Fruit fly (Drosophila melanogaster): ENCODE results near the gene Cubn.

Gene Cubn

DNA sequence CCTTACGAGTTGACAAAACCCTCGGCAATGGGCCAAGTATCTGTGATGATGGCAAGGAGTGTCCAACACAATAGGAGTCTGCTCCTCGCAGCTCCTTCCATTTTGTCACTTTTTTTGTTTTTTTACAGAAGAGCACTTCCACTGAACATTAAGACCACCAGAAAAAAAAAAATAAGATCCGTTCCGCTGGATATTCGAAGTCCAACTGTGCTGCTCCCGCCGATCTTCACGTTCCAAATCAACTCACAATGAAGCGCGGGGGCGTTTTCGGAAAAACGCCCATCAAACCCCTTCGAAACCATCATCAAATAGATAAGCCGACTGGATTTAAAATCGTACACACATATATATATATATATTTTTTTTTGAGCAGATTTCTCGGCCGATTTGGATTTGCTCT lies at the start of gene Cubn:
Gene Cubn (minus strand): TSS at position 101 of the 400 bp plus-strand sequence.
- no peak for TF ChIP-seq CG17801 (GFP tag; optimal IDR thresholded peaks at IDR 0.05; ENCODE audit: partially characterized antibody)

DNA sequence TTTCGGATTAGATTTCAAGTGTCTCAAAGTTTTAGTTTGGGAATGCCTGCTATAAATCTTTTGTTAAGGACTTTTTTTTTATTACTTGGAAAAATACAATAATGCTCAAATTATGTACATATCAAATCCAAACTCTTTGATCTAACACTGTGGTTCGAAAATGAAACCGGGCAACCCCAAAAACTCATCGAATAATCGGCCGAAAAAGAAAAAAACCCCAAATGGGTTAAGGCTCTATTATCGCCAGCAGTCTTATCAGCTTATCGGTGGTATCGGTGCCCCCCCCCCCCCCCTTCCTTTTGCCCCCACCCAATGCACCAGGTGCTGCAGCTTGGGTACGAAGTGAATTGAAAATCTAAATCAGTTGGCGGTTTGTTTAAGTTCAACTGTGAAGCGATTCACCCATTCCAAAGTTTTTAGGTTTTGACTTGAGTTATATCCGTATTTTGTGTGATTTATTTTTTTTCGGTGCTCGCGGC lies 46.5 kb upstream of the Cubn start:
- no peak for TF ChIP-seq CG17801 (GFP tag; optimal IDR thresholded peaks at IDR 0.05; ENCODE audit: partially characterized antibody)

DNA sequence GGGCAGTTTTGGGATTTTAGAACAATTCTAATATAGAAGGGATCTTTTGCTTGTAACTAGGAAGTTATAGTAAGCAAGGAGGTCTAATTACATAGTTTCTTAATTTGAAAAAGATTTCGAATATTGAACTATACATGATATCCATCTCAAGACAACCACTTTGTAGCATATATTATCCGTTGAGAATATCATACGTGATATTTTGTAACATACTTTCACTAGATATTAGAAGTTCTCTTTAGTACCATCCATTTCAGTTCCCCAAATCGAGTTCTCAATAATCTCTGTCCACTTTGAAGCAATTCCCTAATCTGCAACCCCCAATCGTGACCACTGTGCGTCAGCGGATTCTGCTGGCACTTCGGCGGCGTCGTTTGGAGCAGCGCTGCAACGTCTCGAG lies 44.4 kb upstream of the Cubn start:
- TF ChIP-seq CG17801 (GFP tag; optimal IDR thresholded peaks at IDR 0.05; ENCODE audit: partially characterized antibody) = peak; percentile 46

DNA sequence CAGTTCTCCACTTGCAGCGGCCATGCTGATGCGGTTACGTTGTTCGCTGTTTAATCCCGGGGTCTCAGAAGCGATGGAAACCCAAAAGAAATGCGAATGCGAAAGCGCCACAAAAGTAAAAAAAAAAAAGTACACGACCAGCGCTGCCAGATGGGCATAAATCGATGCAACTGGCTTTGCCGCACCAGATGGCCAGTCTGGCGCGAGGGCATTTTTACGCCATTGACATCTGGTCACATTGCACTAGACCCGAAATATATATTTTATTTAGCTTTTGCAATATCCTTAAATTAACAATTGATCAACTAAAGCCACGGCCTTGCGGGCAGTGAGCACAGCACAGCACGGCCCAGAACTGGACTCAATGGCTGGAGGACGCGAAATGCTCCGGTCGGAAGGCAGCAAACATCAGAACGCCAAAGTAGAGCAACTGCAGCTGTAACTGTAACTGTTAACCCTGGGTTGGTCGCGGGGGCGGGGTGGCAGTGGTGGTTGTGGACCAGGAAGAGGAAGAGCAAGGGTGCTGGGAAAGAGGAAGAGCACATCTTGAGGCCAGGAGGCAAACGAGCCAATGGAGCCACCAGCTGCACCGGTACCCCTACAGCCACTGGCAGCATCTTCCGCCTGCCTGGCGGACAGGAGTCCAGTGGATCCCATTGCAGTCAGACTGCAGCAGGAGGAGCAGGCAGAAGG lies 37.8 kb upstream of the Cubn start, which contains the start of the genes LysRS and Hecw:
Gene LysRS (minus strand): TSS at position 158 of the 693 bp plus-strand sequence.
Gene Hecw (plus strand): TSS at position 220 of the 693 bp plus-strand sequence.
- TF ChIP-seq CG17801 (GFP tag; optimal IDR thresholded peaks at IDR 0.05; ENCODE audit: partially characterized antibody) = peak; percentile 10

DNA sequence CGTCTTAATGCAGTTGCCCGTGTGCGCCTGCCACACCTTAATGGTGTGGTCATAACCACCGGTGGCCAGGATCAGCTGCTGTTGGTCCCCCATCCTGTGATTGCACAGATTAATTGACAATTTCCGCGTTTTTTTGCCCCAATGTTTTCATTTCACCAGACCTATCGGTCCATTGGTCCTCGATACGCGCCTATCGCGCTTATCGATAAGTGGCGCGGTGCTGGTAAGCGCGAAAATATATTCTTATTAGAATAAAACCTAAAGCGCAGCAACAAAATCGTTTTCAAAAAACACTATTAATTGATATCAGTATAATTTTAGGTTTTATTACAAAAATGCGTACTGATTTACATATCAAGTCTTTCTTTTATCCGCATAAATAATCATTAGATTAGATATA lies 34.7 kb upstream of the Cubn start, which contains the start of gene Lst8:
Gene Lst8 (minus strand): TSS at position 187 of the 400 bp plus-strand sequence.
- peak; percentile 51 for TF ChIP-seq CG17801 (GFP tag; optimal IDR thresholded peaks at IDR 0.05; ENCODE audit: partially characterized antibody)

DNA sequence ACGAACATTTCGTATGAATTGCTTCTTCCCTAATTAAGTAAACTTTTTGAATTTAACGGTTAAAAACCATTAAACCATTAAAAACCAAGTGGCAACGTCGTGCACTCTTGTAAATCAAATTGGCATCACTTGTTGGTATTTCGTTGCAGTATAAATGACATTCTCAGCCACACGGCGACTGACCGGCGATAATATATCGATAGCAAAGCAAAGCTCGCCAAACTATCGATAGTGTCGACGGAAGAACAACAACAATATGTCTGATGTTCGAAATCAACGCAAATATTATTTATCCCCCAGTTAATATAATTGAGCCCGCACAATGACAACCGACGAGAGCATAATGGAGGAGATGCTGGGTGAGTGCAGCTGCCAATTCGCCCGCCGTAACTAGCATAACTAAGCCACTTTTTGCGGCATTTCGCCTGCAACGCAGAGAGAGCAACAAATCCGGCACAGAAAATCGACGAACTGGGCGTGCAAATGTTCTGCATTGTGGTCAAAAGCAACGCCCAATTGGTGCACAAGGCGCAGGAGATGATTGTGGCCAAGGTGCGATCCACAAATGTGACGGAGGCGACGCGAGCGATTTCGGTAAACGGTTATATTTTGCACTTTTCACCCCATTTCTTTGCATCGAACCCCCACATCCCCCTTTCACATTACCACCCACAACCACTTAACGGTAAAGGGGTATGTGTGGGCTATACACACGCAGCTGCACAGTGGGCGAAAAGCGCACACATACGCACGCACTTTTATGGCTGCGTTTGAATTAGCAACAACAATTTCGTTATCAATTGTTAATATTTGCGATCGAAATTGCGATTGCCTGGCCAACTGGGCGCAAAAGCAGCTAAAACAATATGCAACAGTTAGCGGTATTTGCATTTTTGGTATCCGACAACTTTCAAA lies 30.0 kb upstream of the Cubn start, which contains the start of gene Gga:
Gene Gga (plus strand): TSS at position 213 of the 915 bp plus-strand sequence.
- TF ChIP-seq CG17801 (GFP tag; optimal IDR thresholded peaks at IDR 0.05; ENCODE audit: partially characterized antibody) = peak; percentile 50

DNA sequence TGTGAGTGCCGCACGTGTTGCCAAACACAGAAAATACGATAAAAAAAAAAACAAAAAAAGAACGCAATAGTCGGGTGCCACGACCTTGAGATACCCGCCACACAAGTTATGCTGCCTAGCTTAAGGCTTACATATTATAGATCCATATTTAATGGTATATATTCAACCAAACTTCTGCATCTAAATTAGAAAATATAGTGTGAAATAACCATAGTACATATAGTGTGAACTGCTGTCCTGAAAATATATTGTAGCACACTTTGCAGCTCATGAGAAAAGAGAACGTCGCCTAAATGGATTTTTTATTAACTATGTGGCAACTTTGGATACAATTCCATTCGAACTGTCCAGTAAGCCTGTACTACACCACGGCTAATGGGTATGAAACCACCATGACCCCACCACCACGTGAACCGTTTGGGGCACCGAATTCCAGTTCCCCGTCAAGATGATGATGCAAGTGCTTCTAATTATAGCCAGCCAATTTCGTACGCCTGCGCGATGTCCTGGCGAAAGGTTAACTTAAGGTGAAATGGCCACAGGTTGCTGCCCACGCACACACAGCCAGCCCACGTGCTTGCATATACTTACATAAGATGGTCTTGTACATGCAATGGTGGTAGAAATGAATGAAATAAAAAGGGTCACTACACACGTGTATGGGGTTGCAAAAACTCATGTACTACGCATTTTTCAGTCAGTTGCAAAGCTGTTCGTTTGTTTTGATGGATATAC lies 29.1 kb upstream of the Cubn start:
- TF ChIP-seq CG17801 (GFP tag; optimal IDR thresholded peaks at IDR 0.05; ENCODE audit: partially characterized antibody) = no peak

DNA sequence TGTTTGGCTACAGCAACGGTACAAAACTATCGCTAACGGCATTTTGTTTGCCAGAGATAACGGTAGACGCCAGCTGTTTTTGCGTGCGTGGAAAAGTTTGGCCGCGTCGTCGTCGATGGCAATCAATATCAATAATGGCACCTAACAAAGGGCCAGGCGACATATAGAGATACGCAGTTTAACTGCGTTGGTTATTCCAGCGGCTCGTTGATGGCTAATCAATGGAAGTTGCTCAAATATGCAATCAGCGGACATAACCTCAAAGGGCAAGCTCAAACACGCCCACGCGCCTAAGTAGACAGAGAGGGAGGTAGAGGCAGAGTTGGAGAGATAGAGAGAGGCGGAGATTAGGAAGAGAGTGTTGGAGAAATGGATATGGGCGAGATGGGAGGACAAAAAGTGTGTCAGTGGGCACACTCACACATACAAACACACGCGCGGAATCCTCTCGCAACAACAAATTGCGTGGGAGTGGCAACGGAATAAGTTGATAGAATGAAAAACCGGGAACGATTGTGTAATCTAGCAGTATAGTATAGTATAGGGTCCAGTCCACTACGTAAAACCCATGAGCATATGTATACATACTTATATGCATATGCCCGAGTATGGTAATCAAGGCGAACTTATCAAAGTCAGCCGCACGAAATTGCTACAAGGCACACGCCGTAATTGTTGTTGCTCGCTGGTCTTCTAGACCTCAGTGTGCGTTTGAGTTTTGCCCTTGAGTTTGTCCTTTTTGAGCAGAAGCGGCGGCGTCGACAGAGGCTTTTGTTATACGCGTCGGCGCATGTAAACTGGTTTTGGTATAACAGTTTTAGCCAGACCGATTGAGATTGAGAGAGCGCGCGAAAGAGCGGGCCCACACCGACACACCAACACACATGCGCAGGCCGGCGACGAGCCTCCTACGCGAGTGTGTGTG lies 28.3 kb upstream of the Cubn start:
- TF ChIP-seq CG17801 (GFP tag; optimal IDR thresholded peaks at IDR 0.05; ENCODE audit: partially characterized antibody) = no peak

DNA sequence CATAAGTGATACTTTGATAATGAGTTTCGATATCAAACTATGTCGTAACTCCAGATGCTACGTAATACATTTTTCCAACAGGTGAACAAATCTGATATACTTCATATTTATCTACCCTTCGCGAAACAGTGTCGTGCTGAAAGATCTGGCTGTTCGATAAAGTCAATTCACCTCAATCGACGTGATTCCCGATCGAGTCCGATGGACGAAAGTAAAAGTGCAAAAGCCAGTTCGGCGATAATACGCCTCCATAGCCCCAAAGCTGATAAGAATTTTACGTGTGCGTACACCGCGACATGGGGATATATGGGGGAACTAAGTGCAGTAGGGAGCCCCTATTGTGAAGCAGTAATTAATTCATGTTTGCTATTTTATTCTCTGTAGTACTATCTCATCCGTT lies 27.0 kb upstream of the Cubn start:
- no peak for TF ChIP-seq CG17801 (GFP tag; optimal IDR thresholded peaks at IDR 0.05; ENCODE audit: partially characterized antibody)

DNA sequence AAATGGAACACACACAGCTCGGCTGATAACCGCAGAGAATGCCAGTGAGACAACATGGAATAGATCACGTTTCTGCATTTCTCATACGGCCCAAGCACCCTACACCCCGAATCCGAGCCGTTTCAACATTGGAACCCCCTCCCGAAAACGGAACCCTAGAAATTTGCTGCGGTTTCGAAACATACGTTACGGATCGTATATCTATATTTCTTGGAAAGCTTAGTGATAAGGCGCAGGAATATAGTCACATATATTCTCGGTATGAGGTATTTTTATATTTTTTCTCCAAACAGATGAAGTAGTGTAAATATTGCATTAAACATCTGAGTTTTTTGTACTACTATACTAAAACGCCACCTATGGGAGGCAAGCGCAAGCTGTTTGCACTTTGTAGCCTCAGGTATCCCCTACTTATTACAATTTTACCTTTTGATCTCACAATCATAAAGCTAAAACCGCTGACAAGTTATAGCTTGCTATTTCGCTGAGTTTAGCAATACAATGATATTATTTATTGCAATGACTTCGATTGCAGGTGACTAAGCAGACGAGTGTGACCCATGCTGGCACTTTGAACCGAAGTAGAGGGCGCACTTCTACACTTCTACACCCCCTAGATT lies 24.3 kb upstream of the Cubn start:
- TF ChIP-seq CG17801 (GFP tag; optimal IDR thresholded peaks at IDR 0.05; ENCODE audit: partially characterized antibody) = no peak

DNA sequence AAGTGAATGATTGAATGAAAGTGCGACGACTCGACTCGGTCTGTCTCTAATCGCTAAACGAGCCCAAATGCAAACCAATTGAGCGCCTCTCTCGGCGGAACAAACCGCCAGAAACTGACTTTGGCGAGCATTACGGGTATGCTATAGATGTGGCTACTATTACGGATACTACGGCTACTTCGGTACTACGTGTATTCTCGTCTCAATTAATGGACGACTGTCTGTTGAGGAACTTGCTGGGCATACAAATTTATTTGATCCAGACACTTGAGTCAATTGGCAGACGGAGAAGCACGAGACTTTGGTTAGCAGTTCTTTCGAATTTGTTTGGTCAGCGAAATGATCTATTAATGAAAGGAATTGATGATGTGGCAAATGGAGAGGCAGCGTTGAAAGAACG lies 23.3 kb upstream of the Cubn start:
- no peak for TF ChIP-seq CG17801 (GFP tag; optimal IDR thresholded peaks at IDR 0.05; ENCODE audit: partially characterized antibody)

DNA sequence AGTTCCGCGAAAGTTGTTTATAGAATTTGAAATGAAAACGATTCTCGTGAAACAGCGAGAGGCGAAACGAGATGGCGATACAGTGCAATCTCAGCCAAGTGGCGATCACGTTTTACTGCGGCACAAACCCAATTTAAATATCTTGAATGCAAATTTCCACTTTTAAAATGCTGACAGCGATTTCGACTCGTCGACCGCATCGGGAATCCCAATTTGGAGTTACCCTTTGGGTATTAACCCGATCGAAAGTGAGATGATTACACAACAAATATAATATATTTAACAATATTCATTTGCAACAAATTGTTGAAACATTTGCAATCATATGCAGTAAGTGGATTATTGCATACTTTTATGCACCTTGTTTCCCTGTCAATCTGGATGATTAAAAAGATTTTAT lies 19.5 kb upstream of the Cubn start:
- no peak for TF ChIP-seq CG17801 (GFP tag; optimal IDR thresholded peaks at IDR 0.05; ENCODE audit: partially characterized antibody)

DNA sequence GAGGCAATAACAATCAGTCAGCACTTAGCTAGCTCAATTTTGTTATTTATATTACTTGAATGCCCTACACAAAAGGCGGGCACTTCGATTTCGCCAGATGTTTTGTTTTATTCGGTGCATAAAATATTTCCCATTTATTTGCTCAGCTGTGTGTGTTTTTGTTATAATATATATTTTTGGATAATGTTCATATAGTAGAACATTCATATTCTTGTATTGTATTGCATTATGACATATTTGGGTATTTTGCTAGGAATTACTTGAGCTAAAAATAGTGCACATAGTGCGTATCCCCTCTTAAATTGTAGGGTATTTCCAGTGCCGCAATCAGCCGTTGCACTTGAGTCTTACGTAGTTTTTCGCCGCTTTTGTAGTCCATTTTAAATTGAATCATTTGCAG lies 18.8 kb upstream of the Cubn start:
- peak; percentile 94 for TF ChIP-seq CG17801 (GFP tag; optimal IDR thresholded peaks at IDR 0.05; ENCODE audit: partially characterized antibody)

Measured in ovary, adult (tissue).